Worm (Caenorhabditis elegans): Measurements from ENCODE around the gene cap-1.

DNA sequence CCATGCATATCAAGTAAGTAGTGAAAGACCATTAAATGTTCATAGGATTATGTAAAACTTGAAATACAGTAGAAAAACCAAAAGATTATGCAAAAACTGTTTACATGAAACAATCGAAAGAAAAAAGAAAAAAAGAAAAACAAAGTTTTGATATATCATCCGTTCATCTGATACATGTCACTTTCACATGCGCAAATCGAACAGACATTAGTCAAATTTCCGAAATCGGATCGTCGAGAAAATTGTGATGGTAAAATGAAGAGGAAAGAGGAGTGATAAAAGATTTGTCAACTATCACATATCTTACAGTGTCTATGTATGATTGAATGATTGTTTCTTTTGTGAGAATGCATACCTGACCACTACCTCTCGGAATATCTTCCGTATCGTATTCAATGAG lies 21.1 kb downstream of the cap-1 start:
- no peak for TF ChIP-seq F10E7.11 (tag; optimal IDR thresholded peaks at IDR 0.05)
- TF ChIP-seq gei-17 (GFP tag; optimal IDR thresholded peaks at IDR 0.05) = no peak
- no peak for TF ChIP-seq unc-130 (GFP tag; optimal IDR thresholded peaks at IDR 0.05)
- no peak for TF ChIP-seq unc-62 (GFP tag; optimal IDR thresholded peaks at IDR 0.05)
- no peak for TF ChIP-seq akir-1 (GFP tag; optimal IDR thresholded peaks at IDR 0.05)
- no peak for TF ChIP-seq snpc-3.4 (tag; optimal IDR thresholded peaks at IDR 0.05)
- TF ChIP-seq nfya-1 (tag; optimal IDR thresholded peaks at IDR 0.05; ENCODE audit: borderline replicate concordance, insufficient read depth) = no peak
- TF ChIP-seq lin-35 (GFP tag; optimal IDR thresholded peaks at IDR 0.05) = no peak
- no peak for TF ChIP-seq ztf-18 (tag; optimal IDR thresholded peaks at IDR 0.05)
- no peak for TF ChIP-seq Y95B8A.8 (GFP tag; IDR thresholded peaks at IDR 0.05)
- TF ChIP-seq pha-4 (tag; optimal IDR thresholded peaks at IDR 0.05) = no peak
- TF ChIP-seq fkh-3 (tag; optimal IDR thresholded peaks at IDR 0.05) = no peak
- TF ChIP-seq B0019.2 (GFP tag; conservative IDR thresholded peaks at IDR 0.05) = no peak
- no peak for TF ChIP-seq hmg-20 (GFP tag; IDR thresholded peaks at IDR 0.05)

Measured in whole organism, young adult.